Worm (Caenorhabditis elegans) whole organism, midembryonic: Measurements from ENCODE around the gene nhr-34.

Experiments
- T22C8.4 ChIP-seq: fragments of 200-800 bp; sonication (Bioruptor generic); IDR thresholded peaks from 2 replicates; pipeline ENCODE4 v1.3.6; 2022; ENCODE audit warnings: missing genetic modification characterization, missing compliant biosample characterization
- cog-1 ChIP-seq: sonication (generic microtip); optimal IDR thresholded peaks from 2 replicates; lab custom pipeline; 2016; ENCODE audit warnings: missing genetic modification characterization, missing compliant biosample characterization
- flt-1 ChIP-seq: fragments of 200-800 bp; sonication (Bioruptor generic); IDR thresholded peaks from 2 replicates; pipeline ENCODE4 v1.3.6; 2022; ENCODE audit warnings: missing genetic modification characterization, missing compliant biosample characterization
- med-1 ChIP-seq: sonication (generic microtip); optimal IDR thresholded peaks from 2 replicates; lab custom pipeline; 2017; ENCODE audit warnings: missing genetic modification characterization, mild to moderate bottlenecking, missing compliant biosample characterization, antibody characterized with exemption, missing genetic modification reagents; ENCODE audit not compliant: insufficient read depth
- ref-1 ChIP-seq: fragments of 200-800 bp; sonication (Bioruptor generic); conservative IDR thresholded peaks from 2 replicates; pipeline ENCODE4 v1.3.6; 2022; ENCODE audit warnings: missing genetic modification reagents, missing genetic modification characterization, missing compliant biosample characterization
- tab-1 ChIP-seq: fragments of 200-800 bp; sonication (Bioruptor generic); IDR thresholded peaks from 2 replicates; pipeline ENCODE4 v1.3.6; 2022; ENCODE audit warnings: missing genetic modification characterization, missing compliant biosample characterization
- ztf-29 ChIP-seq: fragments of 200-800 bp; sonication (Bioruptor generic); IDR thresholded peaks from 2 replicates; pipeline ENCODE4 v1.3.6; 2022; ENCODE audit warnings: missing genetic modification reagents, missing genetic modification characterization, missing compliant biosample characterization

ce11 chrIV:9709887-9710286 lies 34.4 kb upstream of the nhr-34 start, which contains the start of gene nhr-38:
- TF ChIP-seq T22C8.4 (GFP tag; lab: Robert Waterston, UW) (no peak), flt-1 (no peak), tab-1 (GFP tag; lab: Robert Waterston, UW) (no peak), ztf-29 (no peak), cog-1 (tag; lab: Kevin White, UChicago) (no peak), ref-1 (GFP tag; lab: Robert Waterston, UW) (no peak), med-1 (GFP tag; lab: Kevin White, UChicago) (no peak)
